Worm (Caenorhabditis elegans): Measurements from ENCODE around the gene tag-153.

Gene tag-153

DNA sequence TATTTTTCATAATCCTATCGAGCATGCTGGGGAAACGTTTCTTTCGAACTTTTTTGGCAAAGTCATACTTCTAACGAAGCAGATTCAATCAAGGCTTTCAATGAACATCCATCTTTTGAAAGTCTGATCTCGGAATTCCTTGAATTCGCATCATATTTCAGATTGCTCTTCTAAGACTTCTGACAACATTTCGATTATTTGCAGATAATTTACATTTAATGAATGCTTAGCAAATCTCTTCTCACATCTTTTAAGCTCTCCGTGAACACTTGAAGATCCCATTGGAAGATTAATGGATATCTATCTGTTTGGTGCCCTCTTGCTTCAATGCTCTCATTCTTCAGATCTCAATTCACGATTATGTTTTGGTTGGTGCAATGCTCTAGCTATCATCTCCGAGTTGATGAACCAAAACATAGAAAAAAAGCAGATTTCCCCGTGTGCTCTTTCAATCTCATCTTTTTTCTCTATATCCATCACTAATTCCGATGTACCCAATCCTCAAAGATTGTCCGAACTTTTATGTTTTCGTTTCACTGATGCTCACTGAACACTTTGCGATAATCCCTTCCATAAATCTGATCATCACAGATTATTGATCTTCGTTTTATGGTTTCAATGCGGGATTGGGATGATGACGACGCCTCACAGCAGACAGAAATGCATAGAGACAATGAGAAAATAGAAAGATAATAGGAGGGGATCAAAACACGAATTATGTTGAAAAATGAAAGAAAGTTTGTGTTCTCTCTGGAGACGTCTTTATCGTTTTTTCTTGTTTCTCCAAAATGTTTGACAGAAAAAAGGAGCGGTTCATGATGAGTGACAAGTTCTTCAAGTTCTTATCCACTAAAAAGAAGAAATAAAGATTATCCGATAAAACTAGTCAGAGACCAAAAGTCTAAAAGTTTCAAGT, 48.5 kb upstream of the tag-153 start:
- TF ChIP-seq C34F6.9 (tag; optimal IDR thresholded peaks at IDR 0.05) (no peak), nhr-129 (tag; optimal IDR thresholded peaks at IDR 0.05) (peak; percentile 22), mdl-1 (tag; optimal IDR thresholded peaks at IDR 0.05) (peak in 1 of 2 experiments; percentile 2), ZK546.5 (tag; optimal IDR thresholded peaks at IDR 0.05) (no peak), lin-13 (GFP tag; optimal IDR thresholded peaks at IDR 0.05) (no peak), nhr-23 (tag; optimal IDR thresholded peaks at IDR 0.05) (peak; percentile 69), sma-9 (GFP tag; optimal IDR thresholded peaks at IDR 0.05) (peak; percentile 69), sma-9 (tag; optimal IDR thresholded peaks at IDR 0.05) (no peak), aly-2 (tag; optimal IDR thresholded peaks at IDR 0.05) (no peak), sma-3 (GFP tag; optimal IDR thresholded peaks at IDR 0.05) (peak; percentile 36), dmd-4 (tag; optimal IDR thresholded peaks at IDR 0.05) (no peak), elt-1 (tag; optimal IDR thresholded peaks at IDR 0.05) (peak; percentile 15), nhr-6 (tag; optimal IDR thresholded peaks at IDR 0.05) (peak; percentile 17), mab-5 (tag; optimal IDR thresholded peaks at IDR 0.05) (peak; percentile 27), nhr-21 (tag; optimal IDR thresholded peaks at IDR 0.05) (peak; percentile 35), ztf-1 (GFP tag; conservative IDR thresholded peaks at IDR 0.05) (no peak)

- no peak for TF ChIP-seq dmd-4 (tag; optimal IDR thresholded peaks at IDR 0.05)
- TF ChIP-seq mbf-1 (tag; optimal IDR thresholded peaks at IDR 0.05): no peak
- no peak for TF ChIP-seq skn-1 (tag; optimal IDR thresholded peaks at IDR 0.05)
- no peak for TF ChIP-seq ztf-11 (tag; optimal IDR thresholded peaks at IDR 0.05)
- TF ChIP-seq nhr-10 (tag; optimal IDR thresholded peaks at IDR 0.05): no peak
- no peak for TF ChIP-seq lin-11 (tag; optimal IDR thresholded peaks at IDR 0.05)
- TF ChIP-seq Y55F3AM.14 (GFP tag; optimal IDR thresholded peaks at IDR 0.05): no peak
- no peak for TF ChIP-seq unc-62 (GFP tag; optimal IDR thresholded peaks at IDR 0.05)
- no peak for TF ChIP-seq zag-1 (tag; optimal IDR thresholded peaks at IDR 0.05)
- no peak for TF ChIP-seq nhr-11 (tag; optimal IDR thresholded peaks at IDR 0.05)
These were observed 40.8 kb upstream of the tag-153 start, which contains the start of gene hlh-10 for ce11 chrV:9282110-9282509. Gene hlh-10 (minus strand): TSS chrV:9282210.

ce11 chrV:9283452-9283851, 39.4 kb upstream of the tag-153 start:
- TF ChIP-seq nhr-129 (tag; optimal IDR thresholded peaks at IDR 0.05) (no peak), C34F6.9 (tag; optimal IDR thresholded peaks at IDR 0.05) (no peak), lin-13 (GFP tag; optimal IDR thresholded peaks at IDR 0.05) (no peak), lin-11 (tag; optimal IDR thresholded peaks at IDR 0.05) (no peak), sma-3 (GFP tag; optimal IDR thresholded peaks at IDR 0.05) (no peak), nhr-237 (tag; optimal IDR thresholded peaks at IDR 0.05) (no peak), snpc-4 (tag; optimal IDR thresholded peaks at IDR 0.05) (no peak), sem-4 (tag; optimal IDR thresholded peaks at IDR 0.05) (no peak), ceh-16 (tag; optimal IDR thresholded peaks at IDR 0.05) (no peak), R02D3.7 (tag; optimal IDR thresholded peaks at IDR 0.05) (no peak), blmp-1 (tag; optimal IDR thresholded peaks at IDR 0.05; ENCODE audit: insufficient read depth) (no peak), alr-1 (tag; optimal IDR thresholded peaks at IDR 0.05) (no peak), lsy-2 (tag; optimal IDR thresholded peaks at IDR 0.05) (no peak)

DNA sequence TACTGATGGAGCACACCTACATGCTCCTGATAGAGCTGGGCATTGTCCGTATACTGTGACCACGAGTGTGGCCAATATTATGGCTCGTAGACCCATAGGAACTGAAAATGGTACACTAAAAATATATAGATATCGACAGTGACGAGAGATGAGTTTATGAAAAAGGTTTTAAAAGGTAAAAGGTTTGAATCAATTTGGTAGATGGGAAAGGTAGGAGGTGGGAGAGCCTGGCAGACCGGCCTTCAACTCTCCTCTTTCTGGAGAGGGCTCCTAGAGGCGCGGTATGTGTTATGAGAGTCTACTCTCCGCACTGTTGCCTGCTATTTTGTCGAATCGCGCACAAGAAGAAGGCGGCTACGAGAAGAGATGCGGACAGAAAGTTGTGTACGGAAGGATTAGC, 35.4 kb upstream of the tag-153 start, which contains the start of gene lron-2:
Gene lron-2, minus strand, starts transcription at position 101 of the 400 bp plus-strand sequence.
- TF ChIP-seq peb-1 (tag; optimal IDR thresholded peaks at IDR 0.05): peak; percentile 17
- TF ChIP-seq snpc-4 (tag; optimal IDR thresholded peaks at IDR 0.05): no peak

DNA sequence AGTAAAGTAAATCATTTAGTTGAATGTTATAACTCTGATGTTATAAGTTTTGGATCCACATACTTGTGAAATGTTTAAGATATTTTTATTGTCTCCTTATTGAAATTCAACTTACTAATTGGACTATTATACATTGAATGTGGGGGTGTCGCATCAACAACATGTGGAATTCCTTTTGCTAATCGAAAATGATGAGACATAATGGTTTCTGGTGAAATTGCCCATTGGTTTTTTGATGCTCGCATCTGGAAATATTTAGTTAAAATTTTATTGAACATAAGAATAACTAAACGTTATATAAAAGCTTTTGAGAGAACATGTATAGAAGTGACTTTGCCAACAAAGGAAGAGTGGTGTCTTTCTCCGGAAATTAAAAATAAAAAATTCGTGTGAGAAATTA, 31.0 kb upstream of the tag-153 start, which contains the start of gene ZK682.7:
Gene ZK682.7, minus strand, starts transcription at position 247 of the 400 bp plus-strand sequence.
- TF ChIP-seq ZK546.5 (tag; optimal IDR thresholded peaks at IDR 0.05) (no peak), Y55F3AM.14 (GFP tag; optimal IDR thresholded peaks at IDR 0.05) (no peak), ztf-11 (tag; optimal IDR thresholded peaks at IDR 0.05) (no peak), unc-62 (GFP tag; optimal IDR thresholded peaks at IDR 0.05) (no peak), mab-5 (tag; optimal IDR thresholded peaks at IDR 0.05) (no peak), skn-1 (tag; optimal IDR thresholded peaks at IDR 0.05) (no peak), gmeb-1 (tag; optimal IDR thresholded peaks at IDR 0.05) (no peak), aly-2 (tag; optimal IDR thresholded peaks at IDR 0.05) (no peak), nhr-10 (tag; optimal IDR thresholded peaks at IDR 0.05) (no peak), nhr-23 (tag; optimal IDR thresholded peaks at IDR 0.05) (no peak)

Data from whole organism, L2 larva.